Fruit fly (Drosophila melanogaster) whole organism, embryonic: ENCODE results near the gene CG33552.

ENCODE experiments used
- Blimp-1 ChIP-seq: fragments of 200-800 bp; sonication (Bioruptor generic); optimal IDR thresholded peaks from 3 replicates; lab custom pipeline; 2018; ENCODE audit warnings: missing biosample characterization, missing genetic modification characterization, mild to moderate bottlenecking, moderate library complexity, missing genetic modification reagents
- CG12155 ChIP-seq: fragments of 200-800 bp; sonication (Bioruptor generic); optimal IDR thresholded peaks from 3 replicates; lab custom pipeline; 2016; ENCODE audit warnings: missing biosample characterization, missing genetic modification characterization
- CG12659 ChIP-seq: fragments of 200-800 bp; sonication (Bioruptor generic); optimal IDR thresholded peaks from 3 replicates; lab custom pipeline; 2017; ENCODE audit warnings: mild to moderate bottlenecking, missing biosample characterization, missing genetic modification reagents, missing genetic modification characterization
- CG13775 ChIP-seq: fragments of 200-800 bp; sonication (Bioruptor generic); optimal IDR thresholded peaks from 3 replicates; lab custom pipeline; 2017; ENCODE audit warnings: missing biosample characterization, mild to moderate bottlenecking, missing genetic modification characterization
- CG15269 ChIP-seq: fragments of 200-800 bp; sonication (Bioruptor generic); optimal IDR thresholded peaks from 2 replicates; lab custom pipeline; 2018; ENCODE audit warnings: missing biosample characterization, mild to moderate bottlenecking, missing genetic modification characterization, moderate library complexity
- CG1603 ChIP-seq: fragments of 200-800 bp; sonication (Bioruptor generic); optimal IDR thresholded peaks from 2 replicates; lab custom pipeline; 2019; ENCODE audit warnings: missing biosample characterization, mild to moderate bottlenecking, missing genetic modification characterization, moderate library complexity
- CG17328 ChIP-seq: fragments of 200-800 bp; sonication (Bioruptor generic); IDR thresholded peaks from 2 replicates; pipeline ENCODE4 v1.3.6; 2022; ENCODE audit warnings: missing biosample characterization, missing genetic modification characterization
- CG18262 ChIP-seq: fragments of 200-800 bp; optimal IDR thresholded peaks from 3 replicates; lab custom pipeline; 2019; ENCODE audit warnings: missing biosample characterization, mild to moderate bottlenecking, missing genetic modification characterization, moderate library complexity
- CG18764 ChIP-seq: fragments of 200-800 bp; sonication (Bioruptor generic); optimal IDR thresholded peaks from 3 replicates; lab custom pipeline; 2016; ENCODE audit warnings: missing biosample characterization, missing genetic modification characterization
- CG30403 ChIP-seq: fragments of 200-800 bp; sonication (Bioruptor generic); optimal IDR thresholded peaks from 3 replicates; lab custom pipeline; 2016; ENCODE audit warnings: missing biosample characterization, missing genetic modification characterization
- CG32532 ChIP-seq: fragments of 200-800 bp; sonication (Bioruptor generic); IDR thresholded peaks from 2 replicates; pipeline ENCODE4 v1.3.6; 2022; ENCODE audit warnings: missing biosample characterization, missing genetic modification characterization
- CG32767 ChIP-seq: fragments of 200-800 bp; sonication (Bioruptor generic); IDR thresholded peaks from 2 replicates; pipeline ENCODE4 v1.3.6; 2022; ENCODE audit warnings: missing biosample characterization, missing genetic modification characterization
- CG3847 ChIP-seq: fragments of 200-800 bp; sonication (Bioruptor generic); IDR thresholded peaks from 2 replicates; pipeline ENCODE4 v1.3.6; 2022; ENCODE audit warnings: missing biosample characterization, missing genetic modification characterization
- CG4282 ChIP-seq: fragments of 200-800 bp; sonication (Bioruptor generic); optimal IDR thresholded peaks from 2 replicates; lab custom pipeline; 2016; ENCODE audit warnings: missing biosample characterization, missing genetic modification characterization
- CG6272 ChIP-seq: fragments of 200-800 bp; sonication (Bioruptor generic); IDR thresholded peaks from 2 replicates; pipeline ENCODE4 v1.3.6; 2022; ENCODE audit warnings: missing biosample characterization, missing genetic modification characterization
- CG7745 ChIP-seq: fragments of 200-800 bp; sonication (Bioruptor generic); optimal IDR thresholded peaks from 2 replicates; lab custom pipeline; 2018; ENCODE audit warnings: missing biosample characterization, mild to moderate bottlenecking, missing genetic modification characterization, moderate library complexity
- CG7987 ChIP-seq: fragments of 200-800 bp; sonication (Bioruptor generic); optimal IDR thresholded peaks from 2 replicates; lab custom pipeline; 2018; ENCODE audit warnings: missing biosample characterization, mild to moderate bottlenecking, missing genetic modification characterization, moderate library complexity
- CG8089 ChIP-seq: fragments of 200-800 bp; sonication (Bioruptor generic); optimal IDR thresholded peaks from 3 replicates; lab custom pipeline; 2016; ENCODE audit warnings: missing biosample characterization, missing genetic modification characterization
- CG8281 ChIP-seq: fragments of 200-800 bp; sonication (Bioruptor generic); optimal IDR thresholded peaks from 2 replicates; lab custom pipeline; 2018; ENCODE audit warnings: missing biosample characterization, mild to moderate bottlenecking, missing genetic modification characterization, moderate library complexity
- CG9932 ChIP-seq: fragments of 200-800 bp; sonication (Bioruptor generic); IDR thresholded peaks from 2 replicates; pipeline ENCODE4 v1.3.6; 2022; ENCODE audit warnings: missing biosample characterization, missing genetic modification characterization
- D ChIP-seq, 2 experiments: fragments of 200-800 bp in 1 of 2; fragments of >200 bp in 1 of 2; sonication (Bioruptor generic) in 1 of 2; optimal IDR thresholded peaks; 2 replicates in 1 of 2; 3 replicates in 1 of 2; lab custom pipeline; 2017; ENCODE audit warnings: mild to moderate bottlenecking in 1 of 2, missing biosample characterization in 1 of 2, missing genetic modification characterization in 1 of 2, missing genetic modification reagents in 1 of 2
- Dbx ChIP-seq: fragments of 200-800 bp; sonication (Bioruptor generic); IDR thresholded peaks from 3 replicates; pipeline ENCODE4 v1.3.6; 2022; ENCODE audit warnings: missing biosample characterization, missing genetic modification characterization
- ERR ChIP-seq: fragments of 200-800 bp; sonication (Bioruptor generic); optimal IDR thresholded peaks from 2 replicates; lab custom pipeline; 2016; ENCODE audit warnings: missing biosample characterization, missing genetic modification characterization
- Hand ChIP-seq: fragments of 200-800 bp; sonication (Bioruptor generic); optimal IDR thresholded peaks from 2 replicates; lab custom pipeline; 2017; ENCODE audit warnings: mild to moderate bottlenecking, missing biosample characterization, missing genetic modification reagents, missing genetic modification characterization
- Hr3 ChIP-seq: fragments of 200-800 bp; sonication (Bioruptor generic); optimal IDR thresholded peaks from 3 replicates; lab custom pipeline; 2016; ENCODE audit warnings: missing biosample characterization, missing genetic modification characterization
- Hr51 ChIP-seq, 2 experiments: fragments of 200-800 bp; sonication (Bioruptor generic); optimal IDR thresholded peaks; 2 replicates in 1 of 2; 3 replicates in 1 of 2; lab custom pipeline; 2016 to 2018; ENCODE audit warnings: missing biosample characterization in 2 of 2, missing genetic modification characterization in 2 of 2, mild to moderate bottlenecking in 1 of 2, moderate library complexity in 1 of 2
- Jarid2 ChIP-seq: fragments of 200-800 bp; sonication (Bioruptor generic); optimal IDR thresholded peaks from 3 replicates; lab custom pipeline; 2017; ENCODE audit warnings: mild to moderate bottlenecking, missing biosample characterization, missing genetic modification reagents, missing genetic modification characterization
- Mes4 ChIP-seq: fragments of 200-800 bp; sonication (Bioruptor generic); optimal IDR thresholded peaks from 2 replicates; lab custom pipeline; 2016; ENCODE audit warnings: missing biosample characterization, missing genetic modification characterization
- Taf1 ChIP-seq: fragments of 200-800 bp; sonication (Bioruptor generic); IDR thresholded peaks from 2 replicates; pipeline ENCODE4 v1.3.6; 2022; ENCODE audit warnings: missing biosample characterization, missing genetic modification characterization
- bab2 ChIP-seq: fragments of 200-800 bp; sonication (Bioruptor generic); optimal IDR thresholded peaks from 2 replicates; lab custom pipeline; 2016; ENCODE audit warnings: missing biosample characterization, missing genetic modification characterization
- dati ChIP-seq: fragments of 200-800 bp; sonication (Bioruptor generic); IDR thresholded peaks from 2 replicates; pipeline ENCODE4 v1.3.6; 2022; ENCODE audit warnings: missing biosample characterization, missing genetic modification characterization
- esg ChIP-seq: fragments of 200-800 bp; sonication (Bioruptor generic); conservative IDR thresholded peaks from 2 replicates; pipeline ENCODE4 v1.3.6; 2022; ENCODE audit warnings: missing biosample characterization, missing genetic modification characterization
- exex ChIP-seq: fragments of 200-800 bp; sonication (Bioruptor generic); optimal IDR thresholded peaks from 4 replicates; lab custom pipeline; 2018; ENCODE audit warnings: missing biosample characterization, mild to moderate bottlenecking, missing genetic modification characterization, moderate library complexity
- ham ChIP-seq: fragments of 200-800 bp; sonication (Bioruptor generic); IDR thresholded peaks from 2 replicates; pipeline ENCODE4 v1.3.6; 2022; ENCODE audit warnings: missing biosample characterization, missing genetic modification characterization
- hkb ChIP-seq, 2 experiments: fragments of 200-800 bp in 1 of 2; fragments of >200 bp in 1 of 2; sonication (Bioruptor generic) in 1 of 2; IDR thresholded peaks in 1 of 2; optimal IDR thresholded peaks in 1 of 2; 2 replicates each; pipeline versions ENCODE4 v1.3.6 to Lab custom; 2017 to 2022; ENCODE audit warnings: missing biosample characterization in 1 of 2, missing genetic modification characterization in 1 of 2
- jumu ChIP-seq: fragments of 200-800 bp; sonication (Bioruptor generic); optimal IDR thresholded peaks from 3 replicates; lab custom pipeline; 2016; ENCODE audit warnings: missing biosample characterization, missing genetic modification characterization
- kay ChIP-seq: fragments of 200-800 bp; sonication (Bioruptor generic); optimal IDR thresholded peaks from 2 replicates; lab custom pipeline; 2016; ENCODE audit warnings: missing biosample characterization, missing genetic modification characterization
- ken ChIP-seq: fragments of 200-800 bp; sonication (Bioruptor generic); IDR thresholded peaks from 3 replicates; pipeline ENCODE4 v1.3.6; 2022; ENCODE audit warnings: missing biosample characterization, missing genetic modification characterization
- maf-S ChIP-seq: fragments of 200-800 bp; sonication (Bioruptor generic); optimal IDR thresholded peaks from 2 replicates; lab custom pipeline; 2016; ENCODE audit warnings: missing biosample characterization, missing genetic modification characterization
- odd ChIP-seq: fragments of 200-800 bp; sonication (Bioruptor generic); optimal IDR thresholded peaks from 2 replicates; lab custom pipeline; 2017; ENCODE audit warnings: missing biosample characterization, mild to moderate bottlenecking, missing genetic modification characterization
- org-1 ChIP-seq: fragments of 200-800 bp; sonication (Bioruptor generic); optimal IDR thresholded peaks from 2 replicates; lab custom pipeline; 2017; ENCODE audit warnings: missing biosample characterization, missing genetic modification characterization
- pan ChIP-seq, 4 experiments: fragments of >200 bp in 3 of 4; fragments of 200-800 bp in 1 of 4; sonication (Bioruptor generic) in 1 of 4; optimal IDR thresholded peaks in 3 of 4; IDR thresholded peaks in 1 of 4; 2 replicates each; pipeline versions ENCODE4 v1.3.6 to Lab custom; 2017 to 2022; ENCODE audit warnings: missing biosample characterization in 2 of 4, missing genetic modification characterization in 2 of 4, mixed read lengths in 1 of 4
- phol ChIP-seq: fragments of 200-800 bp; sonication (Bioruptor generic); optimal IDR thresholded peaks from 3 replicates; lab custom pipeline; 2018; ENCODE audit warnings: missing biosample characterization, mild to moderate bottlenecking, missing genetic modification characterization, moderate library complexity
- prd ChIP-seq, 3 experiments: fragments of >200 bp in 2 of 3; fragments of 200-800 bp in 1 of 3; sonication (Bioruptor generic) in 1 of 3; optimal IDR thresholded peaks in 2 of 3; IDR thresholded peaks in 1 of 3; 2 replicates in 2 of 3; 3 replicates in 1 of 3; pipeline versions ENCODE4 v1.3.6 to Lab custom; 2017 to 2022; ENCODE audit warnings: missing biosample characterization in 1 of 3, missing genetic modification characterization in 1 of 3
- sens ChIP-seq: fragments of 200-800 bp; sonication (Bioruptor generic); peaks from one replicate; lab custom pipeline; 2016; ENCODE audit warnings: missing biosample characterization, missing genetic modification characterization
- shn ChIP-seq: fragments of 200-800 bp; sonication (Bioruptor generic); optimal IDR thresholded peaks from 3 replicates; lab custom pipeline; 2016; ENCODE audit warnings: missing biosample characterization, missing genetic modification characterization
- sob ChIP-seq: fragments of 200-800 bp; sonication (Bioruptor generic); IDR thresholded peaks from 2 replicates; pipeline ENCODE4 v1.3.6; 2022; ENCODE audit warnings: missing biosample characterization, missing genetic modification characterization
- stwl ChIP-seq: fragments of 200-800 bp; sonication (Bioruptor generic); optimal IDR thresholded peaks from 3 replicates; lab custom pipeline; 2018; ENCODE audit warnings: missing biosample characterization, mild to moderate bottlenecking, missing genetic modification characterization, moderate library complexity

CG33552 gene

dm6 chr2L:16643961-16644360 lies 38.3 kb upstream of the CG33552 start (continued):
- TF ChIP-seq CG17328 (GFP tag; lab: Robert Waterston, UW) = peak; percentile 37; the same call in 1 of the 2 replicates
- peak; percentile 43 for TF ChIP-seq CG8281
- TF ChIP-seq CG9932 (GFP tag; lab: Robert Waterston, UW) = peak; percentile 41; the same call in 1 of the 2 replicates
- TF ChIP-seq D (optimal IDR thresholded peaks at IDR 0.05; lab: Kevin White, UChicago) = no peak
- peak; percentile 28 for TF ChIP-seq D (GFP tag; optimal IDR thresholded peaks at IDR 0.05; lab: Kevin White, UChicago)
- TF ChIP-seq Taf1 (GFP tag; lab: Robert Waterston, UW) = no peak
- no peak for TF ChIP-seq maf-S (GFP tag; lab: Kevin White, UChicago)
- 0 out of 2 replicates have a peak, but pooled peaks have one; percentile 29 for TF ChIP-seq CG6272 (GFP tag; lab: Robert Waterston, UW)
- TF ChIP-seq CG18764 = peak; percentile 18
- TF ChIP-seq ken (GFP tag; lab: Robert Waterston, UW) = peak; percentile 59; the same call in 2 of the 3 replicates
- TF ChIP-seq CG30403 (GFP tag; lab: Kevin White, UChicago) = peak; percentile 64
- TF ChIP-seq CG7987 (GFP tag; lab: Kevin White, UChicago) = no peak
- TF ChIP-seq CG15269 (tag; lab: Kevin White, UChicago) = peak; percentile 77
- TF ChIP-seq bab2 (GFP tag; lab: Kevin White, UChicago) = peak; percentile 51
- peak; percentile 77 for TF ChIP-seq sob (GFP tag; lab: Robert Waterston, UW)
- TF ChIP-seq stwl (tag; lab: Kevin White, UChicago) = no peak
- 0 out of 3 replicates have a peak, but pooled peaks have one; percentile 37 for TF ChIP-seq Dbx (GFP tag; lab: Robert Waterston, UW)
- TF ChIP-seq prd (optimal IDR thresholded peaks at IDR 0.05; lab: Kevin White, UChicago) = no peak
- peak; percentile 81 for TF ChIP-seq prd (GFP tag; IDR thresholded peaks at IDR 0.05; lab: Robert Waterston, UW)
- TF ChIP-seq hkb (optimal IDR thresholded peaks at IDR 0.05; lab: Kevin White, UChicago) = no peak
- TF ChIP-seq hkb (GFP tag; IDR thresholded peaks at IDR 0.05; lab: Robert Waterston, UW) = peak; percentile 65
- 0 out of 2 replicates have a peak, but pooled peaks have one; percentile 49 for TF ChIP-seq CG32767 (GFP tag; lab: Robert Waterston, UW)
- peak; percentile 77 for TF ChIP-seq phol (tag; lab: Kevin White, UChicago)
- peak; percentile 22 for TF ChIP-seq jumu (GFP tag; lab: Kevin White, UChicago)
- peak; percentile 12 for TF ChIP-seq exex (tag; lab: Kevin White, UChicago)
- TF ChIP-seq dati (GFP tag; lab: Robert Waterston, UW) = no peak
- TF ChIP-seq CG3847 (GFP tag; lab: Robert Waterston, UW) = no peak; the same call in 1 of the 2 replicates
- peak; percentile 52 for TF ChIP-seq Hr3 (GFP tag; lab: Kevin White, UChicago)
- peak; percentile 23 for TF ChIP-seq Jarid2 (GFP tag; lab: Kevin White, UChicago)
- TF ChIP-seq org-1 (GFP tag; lab: Kevin White, UChicago) = peak; percentile 28
- peak; percentile 54 for TF ChIP-seq CG12659 (GFP tag; lab: Kevin White, UChicago)
- peak; percentile 46 for TF ChIP-seq CG13775 (GFP tag; lab: Kevin White, UChicago)
- peak; percentile 60 for TF ChIP-seq CG8089 (GFP tag; lab: Kevin White, UChicago)
- TF ChIP-seq kay (GFP tag; lab: Kevin White, UChicago) = no peak
- TF ChIP-seq CG32532 (GFP tag; lab: Robert Waterston, UW) = peak; percentile 68; the same call in 1 of the 2 replicates
- TF ChIP-seq ERR = no peak
- TF ChIP-seq CG1603 (tag; lab: Kevin White, UChicago) = peak; percentile 56
- peak; percentile 93 for TF ChIP-seq sens
- TF ChIP-seq Hr51 (GFP tag; optimal IDR thresholded peaks at IDR 0.05; lab: Kevin White, UChicago) = peak in 1 of 2 experiments; percentile 74
- TF ChIP-seq CG4282 (GFP tag; lab: Kevin White, UChicago) = no peak
- peak; percentile 48 for TF ChIP-seq Mes4 (GFP tag; lab: Kevin White, UChicago)
- TF ChIP-seq CG18262 (tag; lab: Kevin White, UChicago) = peak; percentile 53
- TF ChIP-seq Blimp-1 (GFP tag; lab: Kevin White, UChicago) = peak; percentile 74
- TF ChIP-seq ham (GFP tag; lab: Robert Waterston, UW) = no peak
- no peak for TF ChIP-seq pan (optimal IDR thresholded peaks at IDR 0.05; lab: Kevin White, UChicago)
- TF ChIP-seq pan (GFP tag; optimal IDR thresholded peaks at IDR 0.05 in 1 of 2, IDR thresholded peaks at IDR 0.05 in 1 of 2) = peak in 1 of 2 experiments; percentile 71
- TF ChIP-seq esg (GFP tag; lab: Robert Waterston, UW) = peak; percentile 50
- TF ChIP-seq shn (GFP tag; lab: Kevin White, UChicago) = peak; percentile 34
- peak; percentile 28 for TF ChIP-seq CG12155 (GFP tag; lab: Kevin White, UChicago)
- TF ChIP-seq Hand = peak; percentile 63
- TF ChIP-seq CG7745 = no peak
- peak; percentile 54 for TF ChIP-seq odd (GFP tag; lab: Kevin White, UChicago)
